Worm (Caenorhabditis elegans) whole organism, midembryonic: ENCODE results near the gene T25B2.4.

Source experiments
- flt-1 ChIP-seq: fragments of 200-800 bp; sonication (Bioruptor generic); IDR thresholded peaks from 2 replicates; pipeline ENCODE4 v1.3.6; 2022; ENCODE audit warnings: missing genetic modification characterization, missing compliant biosample characterization
- klf-2 ChIP-seq: fragments of 200-800 bp; sonication (Bioruptor generic); conservative IDR thresholded peaks from 2 replicates; pipeline ENCODE4 v1.3.6; 2022; ENCODE audit warnings: missing genetic modification reagents, missing genetic modification characterization, missing compliant biosample characterization
- med-1 ChIP-seq: sonication (generic microtip); optimal IDR thresholded peaks from 2 replicates; lab custom pipeline; 2017; ENCODE audit warnings: missing genetic modification characterization, mild to moderate bottlenecking, missing compliant biosample characterization, antibody characterized with exemption, missing genetic modification reagents; ENCODE audit not compliant: insufficient read depth
- ref-1 ChIP-seq: fragments of 200-800 bp; sonication (Bioruptor generic); conservative IDR thresholded peaks from 2 replicates; pipeline ENCODE4 v1.3.6; 2022; ENCODE audit warnings: missing genetic modification reagents, missing genetic modification characterization, missing compliant biosample characterization
- tab-1 ChIP-seq: fragments of 200-800 bp; sonication (Bioruptor generic); IDR thresholded peaks from 2 replicates; pipeline ENCODE4 v1.3.6; 2022; ENCODE audit warnings: missing genetic modification characterization, missing compliant biosample characterization
- ztf-23 ChIP-seq: fragments of 200-800 bp; sonication (Bioruptor generic); IDR thresholded peaks from 2 replicates; pipeline ENCODE4 v1.3.6; 2022; ENCODE audit warnings: missing genetic modification reagents, missing genetic modification characterization, missing compliant biosample characterization
- ztf-29 ChIP-seq: fragments of 200-800 bp; sonication (Bioruptor generic); IDR thresholded peaks from 2 replicates; pipeline ENCODE4 v1.3.6; 2022; ENCODE audit warnings: missing genetic modification reagents, missing genetic modification characterization, missing compliant biosample characterization

DNA sequence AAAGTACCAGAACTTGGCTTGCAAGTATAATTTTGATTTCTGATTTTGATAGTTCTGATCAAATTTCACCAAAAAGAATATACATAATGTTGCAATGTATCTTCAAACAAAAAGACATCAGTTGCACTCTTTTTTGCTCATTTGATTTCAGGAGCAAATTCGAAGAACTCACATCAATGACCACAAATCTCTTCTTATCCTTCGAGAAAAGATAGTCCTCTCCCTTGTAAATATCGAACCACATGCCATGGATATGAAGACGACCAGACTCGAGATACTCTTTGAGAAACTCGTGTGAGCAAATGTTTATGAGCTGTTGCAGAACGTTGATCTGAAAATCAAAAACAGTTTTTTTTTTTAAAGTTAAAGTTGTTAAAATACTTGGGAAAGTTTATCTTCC is 24.8 kb downstream of the T25B2.4 start:
- no peak for TF ChIP-seq med-1 (GFP tag; lab: Kevin White, UChicago)
- TF ChIP-seq klf-2 (GFP tag; lab: Robert Waterston, UW): no peak
- no peak for TF ChIP-seq flt-1 (GFP tag; lab: Robert Waterston, UW)
- no peak for TF ChIP-seq ref-1
- TF ChIP-seq ztf-29: no peak
- no peak for TF ChIP-seq tab-1 (GFP tag; lab: Robert Waterston, UW)
- TF ChIP-seq ztf-23 (GFP tag; lab: Robert Waterston, UW): no peak
